Worm (Caenorhabditis elegans) whole organism, early embryonic: ENCODE data around the gene sri-30.

Experiments used
- B0310.2 ChIP-seq: sonication (generic microtip); optimal IDR thresholded peaks from 2 replicates; lab custom pipeline; 2016; ENCODE audit warnings: mild to moderate bottlenecking, missing genetic modification characterization, missing compliant biosample characterization
- F13C5.2 ChIP-seq: sonication (generic microtip); optimal IDR thresholded peaks from 2 replicates; lab custom pipeline; 2017; ENCODE audit warnings: mild to moderate bottlenecking, missing genetic modification characterization, inconsistent platforms, missing compliant biosample characterization
- ama-1 ChIP-seq: fragments of 150-350 bp; optimal IDR thresholded peaks from 2 replicates; lab custom pipeline; 2014
- ceh-13 ChIP-seq: fragments of 200-800 bp; sonication (Bioruptor generic); optimal IDR thresholded peaks from 2 replicates; lab custom pipeline; 2018; ENCODE audit warnings: mild to moderate bottlenecking, missing genetic modification characterization, missing compliant biosample characterization
- ceh-36 ChIP-seq: sonication (generic microtip); optimal IDR thresholded peaks from 2 replicates; lab custom pipeline; 2016; ENCODE audit warnings: missing genetic modification characterization, inconsistent platforms, missing compliant biosample characterization
- flt-1 ChIP-seq: fragments of 200-800 bp; sonication (Bioruptor generic); IDR thresholded peaks from 2 replicates; pipeline ENCODE4 v1.3.6; 2022; ENCODE audit warnings: missing genetic modification characterization, missing compliant biosample characterization
- hmg-4 ChIP-seq: fragments of 200-800 bp; sonication (Bioruptor generic); optimal IDR thresholded peaks from 2 replicates; lab custom pipeline; 2018; ENCODE audit warnings: mild to moderate bottlenecking, missing genetic modification characterization, missing compliant biosample characterization
- pes-1 ChIP-seq: fragments of 200-800 bp; sonication (Bioruptor generic); IDR thresholded peaks from 2 replicates; pipeline ENCODE4 v1.3.6; 2022; ENCODE audit warnings: missing genetic modification reagents, missing genetic modification characterization, missing compliant biosample characterization
- scrt-1 ChIP-seq: fragments of 200-800 bp; sonication (Bioruptor generic); IDR thresholded peaks from 2 replicates; pipeline ENCODE4 v1.3.6; 2022; ENCODE audit warnings: missing genetic modification characterization, missing compliant biosample characterization
- sea-1 ChIP-seq: fragments of 200-800 bp; sonication (Bioruptor generic); conservative IDR thresholded peaks from 2 replicates; pipeline ENCODE4 v1.3.6; 2022; ENCODE audit warnings: missing genetic modification characterization, missing compliant biosample characterization
- tbx-11 ChIP-seq: fragments of 200-800 bp; sonication (Bioruptor generic); IDR thresholded peaks from 2 replicates; pipeline ENCODE4 v1.3.6; 2022; ENCODE audit warnings: missing genetic modification characterization, missing compliant biosample characterization

- TF ChIP-seq pes-1 (GFP tag; lab: Robert Waterston, UW) (no peak), ama-1 (lab: Kevin White, UChicago) (no peak), hmg-4 (GFP tag; lab: Kevin White, UChicago) (no peak), ceh-13 (GFP tag; lab: Kevin White, UChicago) (no peak), flt-1 (GFP tag; lab: Robert Waterston, UW) (no peak), scrt-1 (GFP tag; lab: Robert Waterston, UW) (no peak), tbx-11 (GFP tag; lab: Robert Waterston, UW) (no peak), sea-1 (GFP tag; lab: Robert Waterston, UW) (no peak), ceh-36 (tag; lab: Kevin White, UChicago) (no peak), B0310.2 (tag; lab: Kevin White, UChicago) (no peak), F13C5.2 (tag; lab: Kevin White, UChicago) (no peak)
Measured at ce11 chrII:3051332-3051731, 5.4 kb downstream of the sri-30 start.
